Worm (Caenorhabditis elegans): ENCODE data around the gene hcp-3.

The hcp-3 gene

ce11 chrIII:9658569-9658968, 42.3 kb upstream of the hcp-3 start:
- TF ChIP-seq nhr-43 (tag; optimal IDR thresholded peaks at IDR 0.05; ENCODE audit: poor library complexity, severe bottlenecking), result no peak
- TF ChIP-seq daf-12 (tag; optimal IDR thresholded peaks at IDR 0.05), result no peak
- no peak for TF ChIP-seq fos-1 (tag; optimal IDR thresholded peaks at IDR 0.05)
- no peak for TF ChIP-seq nfya-1 (tag; optimal IDR thresholded peaks at IDR 0.05; ENCODE audit: insufficient read depth)
- no peak for TF ChIP-seq elt-3 (tag; optimal IDR thresholded peaks at IDR 0.05)
- TF ChIP-seq nhr-12 (tag; optimal IDR thresholded peaks at IDR 0.05), result no peak
- no peak for TF ChIP-seq jun-1 (tag; optimal IDR thresholded peaks at IDR 0.05)
- TF ChIP-seq R02D3.7 (tag; optimal IDR thresholded peaks at IDR 0.05), result no peak
- no peak for TF ChIP-seq nhr-67 (tag; optimal IDR thresholded peaks at IDR 0.05)
- no peak for TF ChIP-seq nhr-28 (tag; optimal IDR thresholded peaks at IDR 0.05)
- TF ChIP-seq ztf-4 (tag; optimal IDR thresholded peaks at IDR 0.05), result no peak
- TF ChIP-seq nhr-77 (tag; optimal IDR thresholded peaks at IDR 0.05), result no peak
- no peak for TF ChIP-seq ztf-11 (tag; optimal IDR thresholded peaks at IDR 0.05)

ce11 chrIII:9655802-9656201, 39.5 kb upstream of the hcp-3 start, which contains the start of gene C15H7.4:
C15H7.4 (minus strand) TSS chrIII:9655902.
- no peak for TF ChIP-seq zag-1 (tag; optimal IDR thresholded peaks at IDR 0.05)
- no peak for TF ChIP-seq hmg-11 (tag; optimal IDR thresholded peaks at IDR 0.05)
- TF ChIP-seq nhr-76 (tag; optimal IDR thresholded peaks at IDR 0.05), result no peak
- TF ChIP-seq eor-1 (tag; optimal IDR thresholded peaks at IDR 0.05), result no peak
- no peak for TF ChIP-seq egl-5 (tag; optimal IDR thresholded peaks at IDR 0.05)
- TF ChIP-seq lin-39 (tag; optimal IDR thresholded peaks at IDR 0.05), result no peak
- TF ChIP-seq ceh-82 (tag; optimal IDR thresholded peaks at IDR 0.05), result no peak
- TF ChIP-seq elt-2 (tag; optimal IDR thresholded peaks at IDR 0.05), result no peak
- no peak for TF ChIP-seq nhr-237 (tag; optimal IDR thresholded peaks at IDR 0.05)
- no peak for TF ChIP-seq daf-12 (tag; optimal IDR thresholded peaks at IDR 0.05)
- TF ChIP-seq unc-62 (GFP tag; optimal IDR thresholded peaks at IDR 0.05), result no peak
- no peak for TF ChIP-seq nhr-23 (tag; optimal IDR thresholded peaks at IDR 0.05)
- TF ChIP-seq mml-1 (tag; optimal IDR thresholded peaks at IDR 0.05), result no peak
- TF ChIP-seq ama-1 (optimal IDR thresholded peaks at IDR 0.05), result no peak
- no peak for TF ChIP-seq pqm-1 (tag; optimal IDR thresholded peaks at IDR 0.05)
- no peak for TF ChIP-seq jun-1 (tag; optimal IDR thresholded peaks at IDR 0.05)
- TF ChIP-seq nfya-1 (tag; optimal IDR thresholded peaks at IDR 0.05; ENCODE audit: insufficient read depth), result no peak
- TF ChIP-seq lsy-12 (tag; optimal IDR thresholded peaks at IDR 0.05), result no peak
- no peak for TF ChIP-seq nhr-11 (tag; optimal IDR thresholded peaks at IDR 0.05)
- no peak for TF ChIP-seq fkh-2 (tag; optimal IDR thresholded peaks at IDR 0.05)

- TF ChIP-seq ceh-82 (tag; optimal IDR thresholded peaks at IDR 0.05) (no peak), tbx-2 (tag; optimal IDR thresholded peaks at IDR 0.05) (no peak), snpc-4 (tag; optimal IDR thresholded peaks at IDR 0.05) (no peak), ceh-28 (tag; optimal IDR thresholded peaks at IDR 0.05) (no peak), ama-1 (optimal IDR thresholded peaks at IDR 0.05) (no peak), nfya-1 (tag; optimal IDR thresholded peaks at IDR 0.05; ENCODE audit: insufficient read depth) (no peak), eor-1 (tag; optimal IDR thresholded peaks at IDR 0.05) (no peak), skn-1 (tag; optimal IDR thresholded peaks at IDR 0.05) (no peak), jun-1 (tag; optimal IDR thresholded peaks at IDR 0.05) (no peak), mdl-1 (tag; optimal IDR thresholded peaks at IDR 0.05) (no peak), unc-62 (GFP tag; optimal IDR thresholded peaks at IDR 0.05) (no peak), zag-1 (tag; optimal IDR thresholded peaks at IDR 0.05) (no peak), ceh-16 (tag; optimal IDR thresholded peaks at IDR 0.05) (no peak), nhr-77 (tag; optimal IDR thresholded peaks at IDR 0.05) (no peak), nhr-67 (tag; optimal IDR thresholded peaks at IDR 0.05) (no peak)
Observed at ce11 chrIII:9651871-9652270, 35.6 kb upstream of the hcp-3 start, which contains the start of gene C15H7.3. C15H7.3 (minus strand) TSS chrIII:9651971.

ce11 chrIII:9646440-9647021, 30.3 kb upstream of the hcp-3 start:
- TF ChIP-seq nhr-43 (tag; optimal IDR thresholded peaks at IDR 0.05; ENCODE audit: poor library complexity, severe bottlenecking) (peak; percentile 66), nhr-23 (tag; optimal IDR thresholded peaks at IDR 0.05) (peak; percentile 84), zag-1 (tag; optimal IDR thresholded peaks at IDR 0.05) (no peak), mdl-1 (tag; optimal IDR thresholded peaks at IDR 0.05) (no peak), nhr-25 (tag; optimal IDR thresholded peaks at IDR 0.05) (peak; percentile 10), nhr-76 (tag; optimal IDR thresholded peaks at IDR 0.05) (no peak), aly-2 (tag; optimal IDR thresholded peaks at IDR 0.05) (no peak)
